Worm (Caenorhabditis elegans) whole organism, L1 larva: ENCODE data around the gene maph-9.
A peak's percentile ranks its signal among the peaks of the same experiment; 100 is the strongest.

ENCODE experiments used
- C04F5.9 ChIP-seq: sonication (generic microtip); optimal IDR thresholded peaks from 2 replicates; lab custom pipeline; 2016; ENCODE audit warnings: missing genetic modification characterization, missing compliant biosample characterization
- C16A3.4 ChIP-seq: fragments of 150-350 bp; optimal IDR thresholded peaks from 2 replicates; lab custom pipeline; 2014; ENCODE audit warnings: missing biosample characterization, missing genetic modification characterization
- F16B12.6 ChIP-seq: fragments of 150-350 bp; optimal IDR thresholded peaks from 2 replicates; lab custom pipeline; 2014; ENCODE audit warnings: missing biosample characterization, missing genetic modification characterization
- Y116A8C.19 ChIP-seq: sonication (generic microtip); optimal IDR thresholded peaks from 2 replicates; lab custom pipeline; 2016; ENCODE audit warnings: missing compliant biosample characterization, missing genetic modification characterization, borderline replicate concordance
- aha-1 ChIP-seq: fragments of 150-350 bp; optimal IDR thresholded peaks from 2 replicates; lab custom pipeline; 2014; ENCODE audit warnings: missing biosample characterization, missing genetic modification characterization
- alr-1 ChIP-seq: fragments of 200-800 bp; sonication (Bioruptor generic); optimal IDR thresholded peaks from 2 replicates; lab custom pipeline; 2018; ENCODE audit warnings: borderline replicate concordance, mild to moderate bottlenecking, missing genetic modification characterization, missing compliant biosample characterization
- dsc-1 ChIP-seq: sonication (generic microtip); optimal IDR thresholded peaks from 2 replicates; lab custom pipeline; 2016; ENCODE audit warnings: mild to moderate bottlenecking, missing genetic modification characterization, missing compliant biosample characterization
- efl-1 ChIP-seq, 4 experiments: fragments of 150-350 bp; optimal IDR thresholded peaks in 3 of 4; peaks in 1 of 4; 1 replicate in 1 of 4; 2 replicates in 3 of 4; lab custom pipeline; 2014; ENCODE audit warnings: missing biosample characterization in 2 of 4, missing genetic modification characterization in 2 of 4, missing genetic modification reagents in 2 of 4
- egl-27 ChIP-seq, 2 experiments: fragments of 150-350 bp in 1 of 2; sonication (generic microtip); optimal IDR thresholded peaks; 3 replicates each; lab custom pipeline; 2017 to 2018; ENCODE audit warnings: missing biosample characterization in 2 of 2, missing genetic modification characterization in 2 of 2, missing genetic modification reagents in 2 of 2
- fkh-8 ChIP-seq: sonication (generic microtip); optimal IDR thresholded peaks from 2 replicates; lab custom pipeline; 2016; ENCODE audit warnings: mild to moderate bottlenecking, missing genetic modification characterization, missing compliant biosample characterization
- grh-1 ChIP-seq: fragments of 200-800 bp; sonication (Bioruptor generic); IDR thresholded peaks from 2 replicates; pipeline ENCODE4 v1.3.6; 2022; ENCODE audit warnings: missing genetic modification reagents, missing genetic modification characterization, missing compliant biosample characterization
- hlh-17 ChIP-seq: fragments of 200-800 bp; sonication (Bioruptor generic); optimal IDR thresholded peaks from 2 replicates; lab custom pipeline; 2018; ENCODE audit warnings: missing genetic modification characterization, mild to moderate bottlenecking, missing compliant biosample characterization, moderate library complexity, borderline replicate concordance
- isw-1 ChIP-seq: fragments of 200-800 bp; sonication (Bioruptor generic); IDR thresholded peaks from 2 replicates; pipeline ENCODE4 v1.3.6; 2022; ENCODE audit warnings: missing genetic modification characterization, missing compliant biosample characterization
- lin-13 ChIP-seq: fragments of 150-350 bp; optimal IDR thresholded peaks from 2 replicates; lab custom pipeline; 2014; ENCODE audit warnings: missing biosample characterization, missing genetic modification reagents, missing genetic modification characterization
- lin-15B ChIP-seq: fragments of 150-350 bp; sonication (generic microtip); optimal IDR thresholded peaks from 3 replicates; lab custom pipeline; 2014; ENCODE audit warnings: missing biosample characterization, missing genetic modification characterization
- lin-39 ChIP-seq: fragments of 150-350 bp; optimal IDR thresholded peaks from 2 replicates; lab custom pipeline; 2014; ENCODE audit warnings: missing biosample characterization, missing genetic modification reagents, missing genetic modification characterization
- lsy-2 ChIP-seq, 2 experiments: fragments of 150-350 bp; optimal IDR thresholded peaks; 2 replicates each; lab custom pipeline; 2014; ENCODE audit warnings: missing biosample characterization in 2 of 2, missing genetic modification characterization in 2 of 2
- mep-1 ChIP-seq: fragments of 150-350 bp; optimal IDR thresholded peaks from 2 replicates; lab custom pipeline; 2014; ENCODE audit warnings: missing biosample characterization, missing genetic modification characterization
- nhr-12 ChIP-seq: sonication (generic microtip); optimal IDR thresholded peaks from 2 replicates; lab custom pipeline; 2017; ENCODE audit warnings: missing biosample characterization, missing genetic modification characterization
- nhr-20 ChIP-seq: sonication (generic microtip); optimal IDR thresholded peaks from 2 replicates; lab custom pipeline; 2016; ENCODE audit warnings: mild to moderate bottlenecking, missing genetic modification characterization, missing compliant biosample characterization
- nhr-237 ChIP-seq: fragments of 150-350 bp; optimal IDR thresholded peaks from 2 replicates; lab custom pipeline; 2014; ENCODE audit warnings: missing biosample characterization, missing genetic modification characterization
- nhr-47 ChIP-seq: sonication (generic microtip); optimal IDR thresholded peaks from 2 replicates; lab custom pipeline; 2016; ENCODE audit warnings: mild to moderate bottlenecking, missing genetic modification characterization, moderate library complexity, missing compliant biosample characterization
- nhr-71 ChIP-seq: sonication (generic microtip); optimal IDR thresholded peaks from 2 replicates; lab custom pipeline; 2016; ENCODE audit warnings: mild to moderate bottlenecking, missing genetic modification characterization, moderate library complexity, missing compliant biosample characterization
- nhr-77 ChIP-seq: fragments of 150-350 bp; optimal IDR thresholded peaks from 2 replicates; lab custom pipeline; 2014; ENCODE audit warnings: missing biosample characterization, missing genetic modification characterization
- pag-3 ChIP-seq: sonication (generic microtip); optimal IDR thresholded peaks from 2 replicates; lab custom pipeline; 2017; ENCODE audit warnings: missing genetic modification characterization, mild to moderate bottlenecking, missing compliant biosample characterization, antibody characterized with exemption, borderline replicate concordance; ENCODE audit not compliant: insufficient read depth
- pax-3 ChIP-seq: fragments of 200-800 bp; sonication (Bioruptor generic); optimal IDR thresholded peaks from 2 replicates; lab custom pipeline; 2018; ENCODE audit warnings: mild to moderate bottlenecking, missing genetic modification characterization, moderate library complexity, missing compliant biosample characterization
- pqm-1 ChIP-seq: sonication (generic microtip); optimal IDR thresholded peaks from 3 replicates; lab custom pipeline; 2017; ENCODE audit warnings: missing biosample characterization, missing genetic modification characterization
- skn-1 ChIP-seq: fragments of 150-350 bp; optimal IDR thresholded peaks from 2 replicates; lab custom pipeline; 2014; ENCODE audit warnings: missing biosample characterization, missing genetic modification characterization
- snpc-4 ChIP-seq: fragments of 150-350 bp; optimal IDR thresholded peaks from 2 replicates; lab custom pipeline; 2014; ENCODE audit warnings: missing biosample characterization, missing genetic modification characterization
- snu-23 ChIP-seq: sonication (generic microtip); optimal IDR thresholded peaks from 2 replicates; lab custom pipeline; 2016; ENCODE audit warnings: missing genetic modification characterization, missing compliant biosample characterization
- sptf-1 ChIP-seq: fragments of 150-350 bp; optimal IDR thresholded peaks from 2 replicates; lab custom pipeline; 2014; ENCODE audit warnings: missing biosample characterization, missing genetic modification characterization
- tbx-2 ChIP-seq: sonication (generic microtip); optimal IDR thresholded peaks from 2 replicates; lab custom pipeline; 2016; ENCODE audit warnings: missing genetic modification characterization, missing compliant biosample characterization
- xbp-1 ChIP-seq: sonication (generic microtip); optimal IDR thresholded peaks from 2 replicates; lab custom pipeline; 2016; ENCODE audit warnings: missing genetic modification characterization, missing compliant biosample characterization
- zip-4 ChIP-seq: fragments of 200-800 bp; sonication (Bioruptor generic); optimal IDR thresholded peaks from 2 replicates; lab custom pipeline; 2018; ENCODE audit warnings: mild to moderate bottlenecking, missing genetic modification characterization, moderate library complexity, missing compliant biosample characterization
- ztf-4 ChIP-seq: fragments of 150-350 bp; optimal IDR thresholded peaks from 2 replicates; lab custom pipeline; 2014; ENCODE audit warnings: missing biosample characterization, missing genetic modification characterization

Gene maph-9

ce11 chrIV:7156356-7156755, at the start of gene maph-9:
Gene maph-9 (plus strand): TSS chrIV:7156628.
- TF ChIP-seq lsy-2 (tag; optimal IDR thresholded peaks at IDR 0.05; lab: Kevin White, UChicago) (peak in 1 of 2 experiments; percentile 39), snpc-4 (tag; lab: Kevin White, UChicago) (no peak), dsc-1 (peak; percentile 50), nhr-71 (peak; percentile 49), isw-1 (GFP tag; lab: Robert Waterston, UW) (no peak), zip-4 (GFP tag; lab: Kevin White, UChicago) (no peak), fkh-8 (peak; percentile 95), efl-1 (optimal IDR thresholded peaks at IDR 0.05; lab: Kevin White, UChicago) (no peak), efl-1 (GFP tag; optimal IDR thresholded peaks at IDR 0.05 in 1 of 2; lab: Kevin White, UChicago) (peak in 1 of 2 experiments; percentile 64), nhr-77 (tag; lab: Kevin White, UChicago) (no peak), pag-3 (tag; lab: Kevin White, UChicago) (no peak), nhr-47 (peak; percentile 39), lin-13 (GFP tag; lab: Kevin White, UChicago) (no peak)

ce11 chrIV:7107893-7108292, 48.5 kb upstream of the maph-9 start, which contains the start of gene ZC477.2:
Gene ZC477.2 (plus strand): TSS chrIV:7108193.
- TF ChIP-seq lin-15B (no peak), C04F5.9 (tag; lab: Kevin White, UChicago) (no peak), nhr-20 (tag; lab: Kevin White, UChicago) (no peak), F16B12.6 (tag; lab: Kevin White, UChicago) (no peak), fkh-8 (no peak), pqm-1 (tag; lab: Kevin White, UChicago) (no peak), xbp-1 (no peak), pag-3 (tag; lab: Kevin White, UChicago) (no peak), tbx-2 (tag; lab: Kevin White, UChicago) (no peak), mep-1 (tag; lab: Kevin White, UChicago) (no peak)

ce11 chrIV:7111354-7111753, 45.1 kb upstream of the maph-9 start, which contains the start of the genes ZC477.7 and ssq-3:
Gene ZC477.7 (minus strand): TSS chrIV:7111454.
Gene ssq-3 (plus strand): TSS chrIV:7111604.
- TF ChIP-seq nhr-237 (no peak), pag-3 (tag; lab: Kevin White, UChicago) (no peak), Y116A8C.19 (tag; lab: Kevin White, UChicago) (no peak), ztf-4 (no peak), mep-1 (tag; lab: Kevin White, UChicago) (no peak), alr-1 (tag; lab: Kevin White, UChicago) (no peak), lsy-2 (tag; optimal IDR thresholded peaks at IDR 0.05; lab: Kevin White, UChicago) (no peak), lin-39 (tag; lab: Kevin White, UChicago) (no peak), aha-1 (no peak), xbp-1 (no peak), nhr-12 (no peak)

ce11 chrIV:7114599-7114998, 41.8 kb upstream of the maph-9 start, which contains the start of gene nas-8:
Gene nas-8 (plus strand): TSS chrIV:7114899.
- no peak for TF ChIP-seq skn-1
- TF ChIP-seq snu-23 = peak; percentile 11

ce11 chrIV:7121313-7122055, 34.9 kb upstream of the maph-9 start, which contains the start of the genes C34D4.10 and str-48:
Gene C34D4.10 (minus strand): TSS chrIV:7121413.
Gene str-48 (plus strand): TSS chrIV:7122005.
- TF ChIP-seq egl-27 (tag; optimal IDR thresholded peaks at IDR 0.05; lab: Kevin White, UChicago) (no peak), hlh-17 (GFP tag; lab: Kevin White, UChicago) (no peak), pqm-1 (tag; lab: Kevin White, UChicago) (no peak), pax-3 (tag; lab: Kevin White, UChicago) (no peak), sptf-1 (tag; lab: Kevin White, UChicago) (no peak), C16A3.4 (no peak), grh-1 (GFP tag; lab: Robert Waterston, UW) (no peak), nhr-71 (no peak)
